Worm (Caenorhabditis elegans) whole organism, young adult: ENCODE measurements around the gene zim-2.

Source experiments
- B0035.1 ChIP-seq: sonication (generic microtip); optimal IDR thresholded peaks from 2 replicates; lab custom pipeline; 2016; ENCODE audit warnings: missing genetic modification characterization, mild to moderate bottlenecking, missing compliant biosample characterization, missing genotype, missing genetic modification reagents
- B0261.1 ChIP-seq: sonication (generic microtip); optimal IDR thresholded peaks from 2 replicates; lab custom pipeline; 2016; ENCODE audit warnings: mild to moderate bottlenecking, missing genetic modification characterization, moderate library complexity, missing compliant biosample characterization
- F22D6.2 ChIP-seq: sonication (generic microtip); optimal IDR thresholded peaks from 2 replicates; lab custom pipeline; 2016; ENCODE audit warnings: mild to moderate bottlenecking, missing genetic modification characterization, missing compliant biosample characterization
- F23B12.7 ChIP-seq: sonication (generic microtip); optimal IDR thresholded peaks from 2 replicates; lab custom pipeline; 2017; ENCODE audit warnings: missing genetic modification characterization, mild to moderate bottlenecking, missing compliant biosample characterization, antibody characterized with exemption, moderate library complexity; ENCODE audit not compliant: insufficient read depth
- F33H1.4 ChIP-seq: fragments of 200-800 bp; sonication (Bioruptor generic); IDR thresholded peaks from 2 replicates; pipeline ENCODE4 v1.3.6; 2022; ENCODE audit warnings: missing genetic modification reagents, missing genetic modification characterization, missing compliant biosample characterization
- F55B11.4 ChIP-seq: sonication (generic microtip); optimal IDR thresholded peaks from 2 replicates; lab custom pipeline; 2016; ENCODE audit warnings: missing compliant biosample characterization, missing genetic modification characterization, borderline replicate concordance; ENCODE audit not compliant: insufficient read depth
- K12H6.12 ChIP-seq: fragments of 200-800 bp; sonication (Bioruptor generic); optimal IDR thresholded peaks from 2 replicates; lab custom pipeline; 2018; ENCODE audit warnings: mild to moderate bottlenecking, missing genetic modification characterization, missing compliant biosample characterization
- Y53F4B.3 ChIP-seq: fragments of 200-800 bp; sonication (Bioruptor generic); IDR thresholded peaks from 2 replicates; pipeline ENCODE4 v1.3.6; 2022; ENCODE audit warnings: missing genetic modification reagents, missing genetic modification characterization, missing compliant biosample characterization
- attf-3 ChIP-seq: fragments of 200-800 bp; sonication (Bioruptor generic); conservative IDR thresholded peaks from 2 replicates; pipeline ENCODE4 v1.3.6; 2022; ENCODE audit warnings: missing genetic modification reagents, missing genetic modification characterization, missing compliant biosample characterization
- attf-5 ChIP-seq: fragments of 200-800 bp; sonication (Bioruptor generic); optimal IDR thresholded peaks from 2 replicates; lab custom pipeline; 2018; ENCODE audit warnings: mild to moderate bottlenecking, missing genetic modification characterization, missing compliant biosample characterization
- ccch-3 ChIP-seq: fragments of 200-800 bp; sonication (Bioruptor generic); optimal IDR thresholded peaks from 2 replicates; lab custom pipeline; 2018; ENCODE audit warnings: mild to moderate bottlenecking, missing genetic modification characterization, missing compliant biosample characterization
- cebp-2 ChIP-seq: fragments of 200-800 bp; sonication (Bioruptor generic); IDR thresholded peaks from 2 replicates; pipeline ENCODE4 v1.3.6; 2022; ENCODE audit warnings: missing genetic modification characterization, missing compliant biosample characterization
- ceh-100 ChIP-seq: fragments of 200-800 bp; sonication (Bioruptor generic); IDR thresholded peaks from 2 replicates; pipeline ENCODE4 v1.3.6; 2022; ENCODE audit warnings: missing genetic modification reagents, missing genetic modification characterization, missing compliant biosample characterization
- ceh-27 ChIP-seq: fragments of 200-800 bp; sonication (Bioruptor generic); optimal IDR thresholded peaks from 2 replicates; lab custom pipeline; 2018; ENCODE audit warnings: mild to moderate bottlenecking, missing genetic modification characterization, moderate library complexity, missing compliant biosample characterization
- ceh-40 ChIP-seq: fragments of 200-800 bp; sonication (Bioruptor generic); IDR thresholded peaks from 2 replicates; pipeline ENCODE4 v1.3.6; 2022; ENCODE audit warnings: missing genetic modification characterization, missing compliant biosample characterization
- ceh-58 ChIP-seq: fragments of 200-800 bp; sonication (Bioruptor generic); IDR thresholded peaks from 2 replicates; pipeline ENCODE4 v1.3.6; 2022; ENCODE audit warnings: missing genetic modification characterization, missing compliant biosample characterization
- die-1 ChIP-seq: sonication (generic microtip); optimal IDR thresholded peaks from 2 replicates; lab custom pipeline; 2016; ENCODE audit warnings: missing genotype, mild to moderate bottlenecking, missing genetic modification characterization, missing compliant biosample characterization
- dpl-1 ChIP-seq: fragments of 150-350 bp; optimal IDR thresholded peaks from 2 replicates; lab custom pipeline; 2014; ENCODE audit warnings: missing biosample characterization, missing genetic modification reagents, missing genetic modification characterization
- egl-18 ChIP-seq: fragments of 200-800 bp; sonication (Bioruptor generic); IDR thresholded peaks from 2 replicates; pipeline ENCODE4 v1.3.6; 2022; ENCODE audit warnings: missing genetic modification reagents, missing genetic modification characterization, missing compliant biosample characterization
- ets-4 ChIP-seq: fragments of 200-800 bp; sonication (Bioruptor generic); optimal IDR thresholded peaks from 2 replicates; lab custom pipeline; 2018; ENCODE audit warnings: mild to moderate bottlenecking, missing genetic modification characterization, missing compliant biosample characterization
- him-1 ChIP-seq: sonication (generic microtip); optimal IDR thresholded peaks from 2 replicates; lab custom pipeline; 2016; ENCODE audit warnings: missing genotype, missing genetic modification reagents, missing genetic modification characterization, missing compliant biosample characterization
- hmg-20 ChIP-seq: fragments of 200-800 bp; sonication (Bioruptor generic); IDR thresholded peaks from 2 replicates; pipeline ENCODE4 v1.3.6; 2022; ENCODE audit warnings: missing genetic modification reagents, missing genetic modification characterization, missing compliant biosample characterization
- hsf-1 ChIP-seq: fragments of 200-800 bp; sonication (Bioruptor generic); IDR thresholded peaks from 2 replicates; pipeline ENCODE4 v1.3.6; 2022; ENCODE audit warnings: missing genetic modification reagents, missing genetic modification characterization, missing compliant biosample characterization
- lag-1 ChIP-seq: fragments of 200-800 bp; sonication (Bioruptor generic); IDR thresholded peaks from 2 replicates; pipeline ENCODE4 v1.3.6; 2022; ENCODE audit warnings: missing genetic modification reagents, missing genetic modification characterization, missing compliant biosample characterization
- lin-54 ChIP-seq: fragments of 200-800 bp; sonication (Bioruptor generic); optimal IDR thresholded peaks from 2 replicates; lab custom pipeline; 2018; ENCODE audit warnings: mild to moderate bottlenecking, missing genetic modification characterization, missing compliant biosample characterization
- madf-8 ChIP-seq: fragments of 200-800 bp; sonication (Bioruptor generic); conservative IDR thresholded peaks from 2 replicates; pipeline ENCODE4 v1.3.6; 2022; ENCODE audit warnings: missing genetic modification reagents, missing genetic modification characterization, missing compliant biosample characterization
- mel-28 ChIP-seq: sonication (generic microtip); optimal IDR thresholded peaks from 2 replicates; lab custom pipeline; 2016; ENCODE audit warnings: borderline replicate concordance, mild to moderate bottlenecking, missing genetic modification characterization, missing compliant biosample characterization
- mxl-1 ChIP-seq: sonication (generic microtip); optimal IDR thresholded peaks from 2 replicates; lab custom pipeline; 2016; ENCODE audit warnings: missing genetic modification characterization, missing compliant biosample characterization
- nfya-1 ChIP-seq: sonication (generic microtip); optimal IDR thresholded peaks from 2 replicates; lab custom pipeline; 2017; ENCODE audit warnings: antibody characterized with exemption, missing compliant biosample characterization, missing genetic modification characterization, borderline replicate concordance; ENCODE audit not compliant: insufficient read depth
- nhr-90 ChIP-seq: sonication (generic microtip); optimal IDR thresholded peaks from 2 replicates; lab custom pipeline; 2016; ENCODE audit warnings: missing genotype, mild to moderate bottlenecking, missing genetic modification characterization, missing compliant biosample characterization
- pha-4 ChIP-seq: fragments of 150-350 bp; sonication (generic microtip); optimal IDR thresholded peaks from 2 replicates; lab custom pipeline; 2014; ENCODE audit warnings: missing biosample characterization, missing genetic modification reagents, missing genetic modification characterization
- rec-8 ChIP-seq, 2 experiments: sonication (generic microtip); optimal IDR thresholded peaks; 2 replicates each; lab custom pipeline; 2016; ENCODE audit warnings: mild to moderate bottlenecking in 2 of 2, missing genetic modification characterization in 2 of 2, missing genetic modification reagents in 2 of 2, missing genotype in 2 of 2, missing biosample characterization in 1 of 2, missing compliant biosample characterization in 1 of 2, moderate library complexity in 1 of 2
- sea-2 ChIP-seq: fragments of 200-800 bp; sonication (Bioruptor generic); IDR thresholded peaks from 2 replicates; pipeline ENCODE4 v1.3.6; 2022; ENCODE audit warnings: missing genetic modification characterization, missing compliant biosample characterization
- snpc-1.1 ChIP-seq: sonication (generic microtip); optimal IDR thresholded peaks from 2 replicates; lab custom pipeline; 2017; ENCODE audit warnings: missing genetic modification characterization, mild to moderate bottlenecking, missing compliant biosample characterization, antibody characterized with exemption, moderate library complexity, missing genotype, missing genetic modification reagents; ENCODE audit not compliant: insufficient read depth
- snpc-1.3 ChIP-seq: sonication (generic microtip); optimal IDR thresholded peaks from 2 replicates; lab custom pipeline; 2017; ENCODE audit warnings: missing genetic modification characterization, mild to moderate bottlenecking, missing compliant biosample characterization, antibody characterized with exemption, moderate library complexity, missing genotype, missing genetic modification reagents; ENCODE audit not compliant: insufficient read depth
- snpc-4 ChIP-seq, 5 experiments: fragments of 150-350 bp in 1 of 5; sonication (generic microtip) in 4 of 5; optimal IDR thresholded peaks; 2 replicates each; lab custom pipeline; 2014 to 2018; ENCODE audit warnings: missing genetic modification characterization in 5 of 5, missing biosample characterization in 3 of 5, antibody characterized with exemption in 2 of 5, mild to moderate bottlenecking in 2 of 5, missing compliant biosample characterization in 2 of 5, missing genotype in 2 of 5, moderate library complexity in 2 of 5, missing genetic modification reagents in 1 of 5
- sptf-2 ChIP-seq: fragments of 200-800 bp; sonication (Bioruptor generic); optimal IDR thresholded peaks from 2 replicates; lab custom pipeline; 2018; ENCODE audit warnings: mild to moderate bottlenecking, missing genetic modification characterization, missing compliant biosample characterization
- unc-130 ChIP-seq: sonication (generic microtip); optimal IDR thresholded peaks from 2 replicates; lab custom pipeline; 2016; ENCODE audit warnings: missing genetic modification reagents, missing genetic modification characterization, missing compliant biosample characterization
- ztf-25 ChIP-seq: fragments of 200-800 bp; sonication (Bioruptor generic); IDR thresholded peaks from 2 replicates; pipeline ENCODE4 v1.3.6; 2022; ENCODE audit warnings: missing genetic modification reagents, missing genetic modification characterization, missing compliant biosample characterization
- ztf-28 ChIP-seq: fragments of 200-800 bp; sonication (Bioruptor generic); IDR thresholded peaks from 2 replicates; pipeline ENCODE4 v1.3.6; 2022; ENCODE audit warnings: missing genetic modification reagents, missing genetic modification characterization, missing compliant biosample characterization
- ztf-3 ChIP-seq: fragments of 200-800 bp; sonication (Bioruptor generic); optimal IDR thresholded peaks from 2 replicates; lab custom pipeline; 2018; ENCODE audit warnings: mild to moderate bottlenecking, missing genetic modification characterization, missing compliant biosample characterization

Gene zim-2

ce11 chrIV:10546589-10547136 is 8.4 kb upstream of the zim-2 start, which contains the start of gene zim-1 (continued):
- no peak for TF ChIP-seq ceh-40 (GFP tag; lab: Robert Waterston, UW)
- no peak for TF ChIP-seq mxl-1 (tag; lab: Kevin White, UChicago)
- no peak for TF ChIP-seq attf-3 (GFP tag; lab: Robert Waterston, UW)
- no peak for TF ChIP-seq K12H6.12 (tag; lab: Kevin White, UChicago)
- no peak for TF ChIP-seq unc-130 (GFP tag; lab: Kevin White, UChicago)
- no peak for TF ChIP-seq nhr-90 (tag; lab: Kevin White, UChicago)
- no peak for TF ChIP-seq ztf-25 (GFP tag; lab: Robert Waterston, UW)
- TF ChIP-seq snpc-1.1 = no peak
- no peak for TF ChIP-seq snpc-4 (GFP tag; optimal IDR thresholded peaks at IDR 0.05; lab: Kevin White, UChicago)
- TF ChIP-seq snpc-4 (tag; optimal IDR thresholded peaks at IDR 0.05; lab: Kevin White, UChicago) = peak in 1 of 4 experiments; percentile 2
- no peak for TF ChIP-seq him-1 (tag; lab: Kevin White, UChicago)
- TF ChIP-seq ceh-58 = no peak
- TF ChIP-seq dpl-1 (GFP tag; lab: Kevin White, UChicago) = no peak
- TF ChIP-seq F22D6.2 (tag; lab: Kevin White, UChicago) = no peak
- no peak for TF ChIP-seq hsf-1
- TF ChIP-seq rec-8 (tag; optimal IDR thresholded peaks at IDR 0.05; lab: Kevin White, UChicago) = no peak
- no peak for TF ChIP-seq ets-4 (GFP tag; lab: Kevin White, UChicago)
- TF ChIP-seq lin-54 = no peak
- TF ChIP-seq ztf-3 (GFP tag; lab: Kevin White, UChicago) = no peak
- no peak for TF ChIP-seq ceh-27
- no peak for TF ChIP-seq B0035.1 (tag; lab: Kevin White, UChicago)
- TF ChIP-seq die-1 (tag; lab: Kevin White, UChicago) = no peak
- TF ChIP-seq madf-8 = 0 out of 2 replicates have a peak, but pooled peaks have one; percentile 24
- TF ChIP-seq ccch-3 (GFP tag; lab: Kevin White, UChicago) = no peak
- no peak for TF ChIP-seq lag-1 (GFP tag; lab: Robert Waterston, UW)
- no peak for TF ChIP-seq sptf-2 (GFP tag; lab: Kevin White, UChicago)
- no peak for TF ChIP-seq mel-28 (tag; lab: Kevin White, UChicago)
- TF ChIP-seq B0261.1 (tag; lab: Kevin White, UChicago) = no peak
- no peak for TF ChIP-seq Y53F4B.3 (GFP tag; lab: Robert Waterston, UW)
- TF ChIP-seq hmg-20 (GFP tag; lab: Robert Waterston, UW) = no peak
- no peak for TF ChIP-seq pha-4 (tag; lab: Kevin White, UChicago)
- no peak for TF ChIP-seq sea-2
- TF ChIP-seq F55B11.4 (tag; lab: Kevin White, UChicago) = no peak
- TF ChIP-seq cebp-2 (GFP tag; lab: Robert Waterston, UW) = no peak
- TF ChIP-seq ceh-100 = no peak
- TF ChIP-seq F23B12.7 (tag; lab: Kevin White, UChicago) = no peak
- no peak for TF ChIP-seq ztf-28 (GFP tag; lab: Robert Waterston, UW)
- TF ChIP-seq egl-18 (GFP tag; lab: Robert Waterston, UW) = no peak
- peak; percentile 83 for TF ChIP-seq F33H1.4 (GFP tag; lab: Robert Waterston, UW)
- no peak for TF ChIP-seq nfya-1 (tag; lab: Kevin White, UChicago)
- TF ChIP-seq snpc-1.3 (tag; lab: Kevin White, UChicago) = no peak
- TF ChIP-seq attf-5 (GFP tag; lab: Kevin White, UChicago) = no peak
